Fruit fly (Drosophila melanogaster): ENCODE results near the gene sas.

sas gene

dm6 chr3R:7223972-7224464 is 61.4 kb downstream of the sas start, which contains the start of gene thw:
thw (plus strand) TSS chr3R:7224414.
- TF ChIP-seq CG14711 (tag; optimal IDR thresholded peaks at IDR 0.05), result no peak
- TF ChIP-seq cic (GFP tag; optimal IDR thresholded peaks at IDR 0.05), result no peak
- TF ChIP-seq Crg-1 (GFP tag; optimal IDR thresholded peaks at IDR 0.05), result no peak
- no peak for TF ChIP-seq pad (GFP tag; optimal IDR thresholded peaks at IDR 0.05)
- TF ChIP-seq CG33017 (tag; optimal IDR thresholded peaks at IDR 0.05), result no peak

Measured in whole organism, adult.